Worm (Caenorhabditis elegans): Measurements from ENCODE around the gene bmk-1.

- TF ChIP-seq med-1 (GFP tag; optimal IDR thresholded peaks at IDR 0.05; ENCODE audit: insufficient read depth), result peak; percentile 65
- TF ChIP-seq tab-1 (GFP tag; IDR thresholded peaks at IDR 0.05), result peak; percentile 54; the same call in 1 of the 2 replicates
- TF ChIP-seq flt-1 (GFP tag; IDR thresholded peaks at IDR 0.05), result 0 out of 2 replicates have a peak, but pooled peaks have one; percentile 41
- TF ChIP-seq T22C8.4 (GFP tag; IDR thresholded peaks at IDR 0.05), result no peak
- TF ChIP-seq ztf-29 (GFP tag; IDR thresholded peaks at IDR 0.05), result no peak
- no peak for TF ChIP-seq ref-1 (GFP tag; conservative IDR thresholded peaks at IDR 0.05)
- TF ChIP-seq cog-1 (tag; optimal IDR thresholded peaks at IDR 0.05), result no peak
- peak; percentile 68; the same call in 1 of the 2 replicates for TF ChIP-seq ztf-23 (GFP tag; IDR thresholded peaks at IDR 0.05)
Measured at ce11 chrV:14424958-14425492, 31.8 kb downstream of the bmk-1 start, which contains the start of gene rrsr-1.
